Fruit fly (Drosophila melanogaster): ENCODE measurements around the gene ntc.

Gene ntc

dm6 chr3L:3852842-3853241, 46.6 kb upstream of the ntc start (continued):
- TF ChIP-seq PHDP (tag; optimal IDR thresholded peaks at IDR 0.05) (peak; percentile 37), slbo (GFP tag; IDR thresholded peaks at IDR 0.05) (no peak), aop (GFP tag; IDR thresholded peaks at IDR 0.05) (no peak), GATAe (GFP tag; conservative IDR thresholded peaks at IDR 0.05) (no peak), eve (GFP tag; optimal IDR thresholded peaks at IDR 0.05) (peak in 1 of 2 experiments; percentile 78), zfh2 (GFP tag; optimal IDR thresholded peaks at IDR 0.05) (no peak), CG7357 (GFP tag; IDR thresholded peaks at IDR 0.05) (no peak), CG10366 (GFP tag; IDR thresholded peaks at IDR 0.05) (peak; percentile 39; the same call in 1 of the 2 replicates), Trl (optimal IDR thresholded peaks at IDR 0.05) (no peak), Trl (GFP tag; optimal IDR thresholded peaks at IDR 0.05) (peak; percentile 1), unpg (GFP tag; optimal IDR thresholded peaks at IDR 0.05) (peak; percentile 67), CG17328 (GFP tag; IDR thresholded peaks at IDR 0.05) (peak; percentile 73), HLH54F (GFP tag; optimal IDR thresholded peaks at IDR 0.05) (no peak), jing (GFP tag; optimal IDR thresholded peaks at IDR 0.05) (peak; percentile 60), zfh1 (GFP tag; IDR thresholded peaks at IDR 0.05) (peak; percentile 80), fu2 (GFP tag; optimal IDR thresholded peaks at IDR 0.05) (no peak), ro (GFP tag; IDR thresholded peaks at IDR 0.05) (peak; percentile 30; the same call in 1 of the 2 replicates), Nf-YB (GFP tag; optimal IDR thresholded peaks at IDR 0.05) (peak; percentile 65), Jarid2 (GFP tag; optimal IDR thresholded peaks at IDR 0.05) (no peak), CG17359 (tag; optimal IDR thresholded peaks at IDR 0.05) (peak; percentile 18), sna (GFP tag; IDR thresholded peaks at IDR 0.05; ENCODE audit: partially characterized antibody) (no peak), Ada2b (GFP tag; IDR thresholded peaks at IDR 0.05) (0 out of 2 replicates have a peak, but pooled peaks have one; percentile 23), Six4 (GFP tag; optimal IDR thresholded peaks at IDR 0.05) (no peak), CG18262 (tag; optimal IDR thresholded peaks at IDR 0.05) (peak; percentile 55), gce (GFP tag; IDR thresholded peaks at IDR 0.05) (peak; percentile 45; the same call in 1 of the 3 replicates), Dbx (GFP tag; IDR thresholded peaks at IDR 0.05) (no peak), CG17829 (tag; optimal IDR thresholded peaks at IDR 0.05) (peak; percentile 34), CG13123 (GFP tag; optimal IDR thresholded peaks at IDR 0.05) (peak; percentile 10), CG12659 (GFP tag; optimal IDR thresholded peaks at IDR 0.05) (peak; percentile 30), CG14667 (GFP tag; IDR thresholded peaks at IDR 0.05) (no peak), Antp (GFP tag; optimal IDR thresholded peaks at IDR 0.05) (peak; percentile 16), onecut (GFP tag; IDR thresholded peaks at IDR 0.05) (peak; percentile 40), CG3407 (GFP tag; optimal IDR thresholded peaks at IDR 0.05) (peak; percentile 47), chif (GFP tag; optimal IDR thresholded peaks at IDR 0.05) (peak; percentile 66 to 81), cwo (GFP tag; optimal IDR thresholded peaks at IDR 0.05) (no peak), slp2 (GFP tag; optimal IDR thresholded peaks at IDR 0.05) (peak; percentile 38), ind (GFP tag; optimal IDR thresholded peaks at IDR 0.05) (no peak), CG7839 (tag; optimal IDR thresholded peaks at IDR 0.05) (peak; percentile 35), MTF-1 (GFP tag; optimal IDR thresholded peaks at IDR 0.05; ENCODE audit: borderline replicate concordance) (no peak), CG9437 (GFP tag; optimal IDR thresholded peaks at IDR 0.05) (peak; percentile 2), her (GFP tag; optimal IDR thresholded peaks at IDR 0.05) (no peak), CG10321 (GFP tag; IDR thresholded peaks at IDR 0.05) (no peak), CHES-1-like (GFP tag; optimal IDR thresholded peaks at IDR 0.05) (peak; percentile 5), NfI (GFP tag; optimal IDR thresholded peaks at IDR 0.05) (peak; percentile 44), CG16863 (GFP tag; optimal IDR thresholded peaks at IDR 0.05) (peak; percentile 63), Dll (GFP tag; IDR thresholded peaks at IDR 0.05; ENCODE audit: partially characterized antibody) (no peak), CG17912 (GFP tag; optimal IDR thresholded peaks at IDR 0.05) (no peak), zen (tag; optimal IDR thresholded peaks at IDR 0.05) (peak; percentile 35), CG2202 (tag; optimal IDR thresholded peaks at IDR 0.05) (peak; percentile 46), pan (optimal IDR thresholded peaks at IDR 0.05) (no peak), pan (GFP tag; optimal IDR thresholded peaks at IDR 0.05 in 1 of 2, IDR thresholded peaks at IDR 0.05 in 1 of 2) (peak in 1 of 2 experiments; percentile 64), row (GFP tag; IDR thresholded peaks at IDR 0.05) (peak; percentile 60)
